Worm (Caenorhabditis elegans) whole organism, L3 larva: ENCODE data around the gene C33G8.13.

Experiments used
- R02D3.7 ChIP-seq: fragments of 150-350 bp; optimal IDR thresholded peaks from 2 replicates; lab custom pipeline; 2014; ENCODE audit warnings: missing biosample characterization, missing genetic modification characterization
- ama-1 ChIP-seq: fragments of 150-350 bp; optimal IDR thresholded peaks from 2 replicates; lab custom pipeline; 2018
- egl-27 ChIP-seq: sonication (generic microtip); optimal IDR thresholded peaks from 4 replicates; lab custom pipeline; 2017; ENCODE audit warnings: missing biosample characterization, missing genetic modification reagents, missing genetic modification characterization
- hmg-11 ChIP-seq: sonication (generic microtip); optimal IDR thresholded peaks from 2 replicates; lab custom pipeline; 2016; ENCODE audit warnings: missing genetic modification characterization, missing compliant biosample characterization
- mdl-1 ChIP-seq: fragments of 150-350 bp; optimal IDR thresholded peaks from 2 replicates; lab custom pipeline; 2014; ENCODE audit warnings: missing biosample characterization, missing genetic modification characterization
- nhr-12 ChIP-seq: fragments of 150-350 bp; optimal IDR thresholded peaks from 2 replicates; lab custom pipeline; 2014; ENCODE audit warnings: missing biosample characterization, missing genetic modification characterization
- nhr-77 ChIP-seq: fragments of 150-350 bp; optimal IDR thresholded peaks from 2 replicates; lab custom pipeline; 2014; ENCODE audit warnings: missing biosample characterization, missing genetic modification characterization
- pqm-1 ChIP-seq: fragments of 150-350 bp; optimal IDR thresholded peaks from 2 replicates; lab custom pipeline; 2017; ENCODE audit warnings: missing biosample characterization, missing genetic modification characterization, inconsistent platforms
- sea-2 ChIP-seq: fragments of 150-350 bp; sonication (generic microtip); optimal IDR thresholded peaks from 4 replicates; lab custom pipeline; 2014; ENCODE audit warnings: missing biosample characterization, missing genetic modification reagents, missing genetic modification characterization
- snpc-4 ChIP-seq: fragments of 150-350 bp; optimal IDR thresholded peaks from 2 replicates; lab custom pipeline; 2014; ENCODE audit warnings: missing biosample characterization, missing genetic modification characterization
- unc-39 ChIP-seq: sonication (generic microtip); optimal IDR thresholded peaks from 4 replicates; lab custom pipeline; 2017; ENCODE audit warnings: missing biosample characterization, missing genetic modification characterization
- zag-1 ChIP-seq: fragments of 150-350 bp; optimal IDR thresholded peaks from 2 replicates; lab custom pipeline; 2014; ENCODE audit warnings: missing biosample characterization, missing genetic modification characterization
- ztf-11 ChIP-seq: fragments of 150-350 bp; optimal IDR thresholded peaks from 2 replicates; lab custom pipeline; 2014; ENCODE audit warnings: missing biosample characterization, missing genetic modification characterization
- ztf-4 ChIP-seq: fragments of 150-350 bp; optimal IDR thresholded peaks from 2 replicates; lab custom pipeline; 2014; ENCODE audit warnings: missing biosample characterization, missing genetic modification characterization

- TF ChIP-seq mdl-1 (tag; lab: Kevin White, UChicago) (no peak), snpc-4 (tag; lab: Kevin White, UChicago) (no peak), zag-1 (tag; lab: Kevin White, UChicago) (no peak), ztf-11 (no peak), hmg-11 (no peak), egl-27 (tag; lab: Kevin White, UChicago) (no peak), nhr-77 (no peak), ztf-4 (no peak), ama-1 (lab: Kevin White, UChicago) (no peak), nhr-12 (tag; lab: Kevin White, UChicago) (no peak), sea-2 (no peak), pqm-1 (no peak), unc-39 (tag; lab: Kevin White, UChicago) (no peak), R02D3.7 (tag; lab: Kevin White, UChicago) (no peak)
Measured at ce11 chrV:7005964-7006363, 9.8 kb downstream of the C33G8.13 start, which contains the start of gene spig-10.
